Fruit fly (Drosophila melanogaster) whole organism, embryonic: ENCODE measurements around the gene Cpr67Fa2.

Source experiments
- ATbp ChIP-seq: fragments of 200-800 bp; sonication (Bioruptor generic); optimal IDR thresholded peaks from 2 replicates; lab custom pipeline; 2017; ENCODE audit warnings: missing biosample characterization, mild to moderate bottlenecking, missing genetic modification characterization, missing genetic modification reagents
- Atf6 ChIP-seq: fragments of 200-800 bp; sonication (Bioruptor generic); IDR thresholded peaks from 2 replicates; pipeline ENCODE4 v1.3.6; 2022; ENCODE audit warnings: missing biosample characterization, missing genetic modification characterization
- CG10462 ChIP-seq: fragments of 200-800 bp; sonication (Bioruptor generic); optimal IDR thresholded peaks from 2 replicates; lab custom pipeline; 2016; ENCODE audit warnings: missing biosample characterization, missing genetic modification characterization
- CG11093 ChIP-seq: fragments of 200-800 bp; sonication (Bioruptor generic); IDR thresholded peaks from 3 replicates; pipeline ENCODE4 v1.3.6; 2022; ENCODE audit warnings: missing biosample characterization, missing genetic modification characterization
- CG11695 ChIP-seq: fragments of 200-800 bp; sonication (Bioruptor generic); IDR thresholded peaks from 3 replicates; pipeline ENCODE4 v1.3.6; 2022; ENCODE audit warnings: missing biosample characterization, missing genetic modification characterization
- CG11723 ChIP-seq: fragments of 200-800 bp; sonication (Bioruptor generic); optimal IDR thresholded peaks from 2 replicates; lab custom pipeline; 2017; ENCODE audit warnings: missing biosample characterization, mild to moderate bottlenecking, missing genetic modification characterization
- CG12391 ChIP-seq: fragments of 200-800 bp; sonication (Bioruptor generic); optimal IDR thresholded peaks from 3 replicates; lab custom pipeline; 2018; ENCODE audit warnings: missing biosample characterization, mild to moderate bottlenecking, missing genetic modification characterization, moderate library complexity
- CG13775 ChIP-seq: fragments of 200-800 bp; sonication (Bioruptor generic); optimal IDR thresholded peaks from 3 replicates; lab custom pipeline; 2017; ENCODE audit warnings: missing biosample characterization, mild to moderate bottlenecking, missing genetic modification characterization
- CG15696 ChIP-seq: fragments of 200-800 bp; sonication (Bioruptor generic); optimal IDR thresholded peaks from 2 replicates; lab custom pipeline; 2019; ENCODE audit warnings: missing biosample characterization, mild to moderate bottlenecking, missing genetic modification characterization, moderate library complexity
- CG2199 ChIP-seq: fragments of 200-800 bp; sonication (Bioruptor generic); IDR thresholded peaks from 3 replicates; pipeline ENCODE4 v1.3.6; 2022; ENCODE audit warnings: missing biosample characterization, missing genetic modification characterization
- CG30431 ChIP-seq: fragments of 200-800 bp; sonication (Bioruptor generic); optimal IDR thresholded peaks from 2 replicates; lab custom pipeline; 2017; ENCODE audit warnings: missing biosample characterization, missing genetic modification characterization
- CG34376 ChIP-seq: fragments of 200-800 bp; sonication (Bioruptor generic); optimal IDR thresholded peaks from 2 replicates; lab custom pipeline; 2018; ENCODE audit warnings: missing biosample characterization, mild to moderate bottlenecking, missing genetic modification characterization
- CG43689 ChIP-seq: fragments of 200-800 bp; sonication (Bioruptor generic); IDR thresholded peaks from 2 replicates; pipeline ENCODE4 v1.3.6; 2022; ENCODE audit warnings: missing biosample characterization, missing genetic modification characterization
- CG4854 ChIP-seq: fragments of 200-800 bp; sonication (Bioruptor generic); optimal IDR thresholded peaks from 2 replicates; lab custom pipeline; 2016; ENCODE audit warnings: missing biosample characterization, missing genetic modification characterization, inconsistent platforms
- CG6654 ChIP-seq: fragments of 200-800 bp; sonication (Bioruptor generic); optimal IDR thresholded peaks from 2 replicates; lab custom pipeline; 2017; ENCODE audit warnings: missing biosample characterization, mild to moderate bottlenecking, missing genetic modification characterization
- CG6854 ChIP-seq: fragments of 200-800 bp; sonication (Bioruptor generic); optimal IDR thresholded peaks from 3 replicates; lab custom pipeline; 2017; ENCODE audit warnings: missing biosample characterization, mild to moderate bottlenecking, missing genetic modification characterization
- CG7357 ChIP-seq: fragments of 200-800 bp; sonication (Bioruptor generic); IDR thresholded peaks from 3 replicates; pipeline ENCODE4 v1.3.6; 2022; ENCODE audit warnings: missing biosample characterization, missing genetic modification characterization
- CG7839 ChIP-seq: fragments of 200-800 bp; sonication (Bioruptor generic); optimal IDR thresholded peaks from 3 replicates; lab custom pipeline; 2018; ENCODE audit warnings: missing biosample characterization, mild to moderate bottlenecking, missing genetic modification characterization, moderate library complexity
- CG8359 ChIP-seq: fragments of 200-800 bp; sonication (Bioruptor generic); optimal IDR thresholded peaks from 2 replicates; lab custom pipeline; 2017; ENCODE audit warnings: missing biosample characterization, mild to moderate bottlenecking, missing genetic modification characterization, borderline replicate concordance
- CG8924 ChIP-seq: fragments of 200-800 bp; optimal IDR thresholded peaks from 3 replicates; lab custom pipeline; 2019; ENCODE audit warnings: missing biosample characterization, mild to moderate bottlenecking, missing genetic modification characterization, moderate library complexity
- D19B ChIP-seq: fragments of 200-800 bp; sonication (Bioruptor generic); optimal IDR thresholded peaks from 2 replicates; lab custom pipeline; 2017; ENCODE audit warnings: missing biosample characterization, mild to moderate bottlenecking, missing genetic modification characterization
- Dip2 ChIP-seq: fragments of 200-800 bp; sonication (Bioruptor generic); IDR thresholded peaks from 2 replicates; pipeline ENCODE4 v1.3.6; 2022; ENCODE audit warnings: missing biosample characterization, missing genetic modification characterization
- E2f2 ChIP-seq: fragments of 200-800 bp; sonication (Bioruptor generic); IDR thresholded peaks from 2 replicates; pipeline ENCODE4 v1.3.6; 2022; ENCODE audit warnings: missing biosample characterization, missing genetic modification characterization
- Fer3 ChIP-seq: fragments of 200-800 bp; sonication (Bioruptor generic); optimal IDR thresholded peaks from 2 replicates; lab custom pipeline; 2018; ENCODE audit warnings: missing biosample characterization, mild to moderate bottlenecking, missing genetic modification characterization, moderate library complexity
- Gsc ChIP-seq: fragments of 200-800 bp; sonication (Bioruptor generic); IDR thresholded peaks from 2 replicates; pipeline ENCODE4 v1.3.6; 2022; ENCODE audit warnings: missing biosample characterization, missing genetic modification characterization
- Hr78 ChIP-seq, 2 experiments: fragments of 200-800 bp in 1 of 2; fragments of >200 bp in 1 of 2; sonication (Bioruptor generic) in 1 of 2; optimal IDR thresholded peaks; 2 replicates each; lab custom pipeline; 2017 to 2019; ENCODE audit warnings: missing biosample characterization in 2 of 2, missing genetic modification characterization in 2 of 2, mild to moderate bottlenecking in 1 of 2, moderate library complexity in 1 of 2
- MESR4 ChIP-seq: fragments of 200-800 bp; sonication (Bioruptor generic); optimal IDR thresholded peaks from 2 replicates; lab custom pipeline; 2018; ENCODE audit warnings: missing biosample characterization, mild to moderate bottlenecking, missing genetic modification characterization, moderate library complexity
- Nf-YA ChIP-seq: fragments of 200-800 bp; sonication (Bioruptor generic); IDR thresholded peaks from 2 replicates; pipeline ENCODE4 v1.3.6; 2022; ENCODE audit warnings: missing biosample characterization, missing genetic modification characterization
- Nf-YC ChIP-seq: fragments of 200-800 bp; optimal IDR thresholded peaks from 3 replicates; lab custom pipeline; 2019; ENCODE audit warnings: missing biosample characterization, mild to moderate bottlenecking, missing genetic modification characterization, moderate library complexity
- Ssrp ChIP-seq: fragments of 200-800 bp; sonication (Bioruptor generic); optimal IDR thresholded peaks from 2 replicates; lab custom pipeline; 2018; ENCODE audit warnings: missing biosample characterization, mild to moderate bottlenecking, missing genetic modification characterization, moderate library complexity
- Usf ChIP-seq: fragments of 200-800 bp; sonication (Bioruptor generic); optimal IDR thresholded peaks from 2 replicates; lab custom pipeline; 2017; ENCODE audit warnings: missing genotype, missing biosample characterization, missing genetic modification characterization
- Xrp1 ChIP-seq: fragments of 200-800 bp; sonication (Bioruptor generic); IDR thresholded peaks from 2 replicates; pipeline ENCODE4 v1.3.6; 2022; ENCODE audit warnings: missing biosample characterization, missing genetic modification characterization
- abd-A ChIP-seq: fragments of 200-800 bp; sonication (Bioruptor generic); optimal IDR thresholded peaks from 3 replicates; lab custom pipeline; 2019; ENCODE audit warnings: missing biosample characterization, mild to moderate bottlenecking, missing genetic modification characterization, moderate library complexity
- ato ChIP-seq: fragments of 200-800 bp; sonication (Bioruptor generic); IDR thresholded peaks from 2 replicates; pipeline ENCODE4 v1.3.6; 2022; ENCODE audit warnings: missing biosample characterization, missing genetic modification characterization; ENCODE audit not compliant: partially characterized antibody
- bigmax ChIP-seq: fragments of 200-800 bp; sonication (Bioruptor generic); optimal IDR thresholded peaks from 2 replicates; lab custom pipeline; 2018; ENCODE audit warnings: missing biosample characterization, mild to moderate bottlenecking, missing genetic modification characterization
- br ChIP-seq: fragments of >200 bp; optimal IDR thresholded peaks from 2 replicates; lab custom pipeline; 2017
- caup ChIP-seq: fragments of 200-800 bp; sonication (Bioruptor generic); optimal IDR thresholded peaks from 3 replicates; lab custom pipeline; 2017; ENCODE audit warnings: missing biosample characterization, mild to moderate bottlenecking, missing genetic modification characterization, moderate library complexity; ENCODE audit not compliant: severe bottlenecking
- cg ChIP-seq: fragments of 200-800 bp; sonication (Bioruptor generic); optimal IDR thresholded peaks from 3 replicates; lab custom pipeline; 2019; ENCODE audit warnings: missing biosample characterization, mild to moderate bottlenecking, missing genetic modification characterization, moderate library complexity
- croc ChIP-seq: fragments of 200-800 bp; sonication (Bioruptor generic); conservative IDR thresholded peaks from 3 replicates; pipeline ENCODE4 v1.3.6; 2022; ENCODE audit warnings: missing biosample characterization, missing genetic modification characterization
- eyg ChIP-seq: fragments of 200-800 bp; sonication (Bioruptor generic); optimal IDR thresholded peaks from 3 replicates; lab custom pipeline; 2016; ENCODE audit warnings: missing biosample characterization, missing genetic modification characterization
- hbn ChIP-seq: fragments of 200-800 bp; sonication (Bioruptor generic); IDR thresholded peaks from 2 replicates; pipeline ENCODE4 v1.3.6; 2022; ENCODE audit warnings: missing biosample characterization, missing genetic modification characterization; ENCODE audit not compliant: partially characterized antibody
- kay ChIP-seq: fragments of 200-800 bp; sonication (Bioruptor generic); optimal IDR thresholded peaks from 2 replicates; lab custom pipeline; 2016; ENCODE audit warnings: missing biosample characterization, missing genetic modification characterization
- mirr ChIP-seq: fragments of 200-800 bp; sonication (Bioruptor generic); optimal IDR thresholded peaks from 3 replicates; lab custom pipeline; 2018; ENCODE audit warnings: missing biosample characterization, mild to moderate bottlenecking, missing genetic modification characterization
- oc ChIP-seq: fragments of 200-800 bp; sonication (Bioruptor generic); optimal IDR thresholded peaks from 2 replicates; lab custom pipeline; 2018; ENCODE audit warnings: missing biosample characterization, mild to moderate bottlenecking, missing genetic modification characterization, moderate library complexity
- pfk ChIP-seq: fragments of 200-800 bp; sonication (Bioruptor generic); optimal IDR thresholded peaks from 2 replicates; lab custom pipeline; 2018; ENCODE audit warnings: missing biosample characterization, mild to moderate bottlenecking, missing genetic modification characterization, moderate library complexity
- phol ChIP-seq: fragments of 200-800 bp; sonication (Bioruptor generic); optimal IDR thresholded peaks from 3 replicates; lab custom pipeline; 2018; ENCODE audit warnings: missing biosample characterization, mild to moderate bottlenecking, missing genetic modification characterization, moderate library complexity
- row ChIP-seq: fragments of 200-800 bp; sonication (Bioruptor generic); IDR thresholded peaks from 3 replicates; pipeline ENCODE4 v1.3.6; 2022; ENCODE audit warnings: missing biosample characterization, missing genetic modification characterization
- sr ChIP-seq: fragments of 200-800 bp; sonication (Bioruptor generic); IDR thresholded peaks from 3 replicates; pipeline ENCODE4 v1.3.6; 2022; ENCODE audit warnings: missing biosample characterization, missing genetic modification characterization
- trh ChIP-seq: fragments of 200-800 bp; sonication (Bioruptor generic); optimal IDR thresholded peaks from 2 replicates; lab custom pipeline; 2016; ENCODE audit warnings: missing biosample characterization, missing genetic modification characterization
- unc-4 ChIP-seq: fragments of 200-800 bp; sonication (Bioruptor generic); IDR thresholded peaks from 2 replicates; pipeline ENCODE4 v1.3.6; 2022; ENCODE audit warnings: missing biosample characterization, missing genetic modification characterization; ENCODE audit not compliant: partially characterized antibody

Gene Cpr67Fa2

DNA sequence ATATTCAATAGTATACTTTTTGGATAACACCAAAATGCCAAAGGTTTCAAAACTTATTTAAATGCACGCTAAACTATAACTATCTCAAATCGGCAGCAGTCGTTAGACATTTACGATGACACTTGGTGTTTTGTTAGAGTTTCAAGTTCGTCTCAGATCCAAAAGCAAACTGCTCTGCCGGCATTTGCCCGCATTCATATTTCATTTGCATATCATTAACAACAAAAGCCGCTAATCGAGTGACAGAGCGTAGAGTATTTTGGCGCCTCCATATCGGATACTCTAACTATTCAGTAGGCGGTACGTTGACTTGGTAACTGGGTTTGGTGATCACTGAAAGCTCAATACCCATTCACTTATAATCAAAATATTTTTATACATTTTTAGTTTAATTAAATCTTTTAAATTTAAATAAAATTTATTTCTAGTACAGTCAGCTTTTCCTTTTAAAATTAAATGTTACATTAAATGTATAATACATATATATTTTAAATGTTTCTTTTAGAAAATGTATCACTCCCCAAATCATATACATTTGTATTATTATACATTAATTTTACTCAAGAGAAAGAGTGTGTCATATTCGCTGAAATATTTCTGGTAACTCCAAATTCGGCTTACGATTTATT, 1.8 kb downstream of the Cpr67Fa2 start (continued):
- TF ChIP-seq CG4854 (GFP tag; lab: Kevin White, UChicago) = no peak
- no peak for TF ChIP-seq CG30431 (GFP tag; lab: Kevin White, UChicago)
- peak; percentile 52 for TF ChIP-seq Ssrp (tag; lab: Kevin White, UChicago)
- TF ChIP-seq trh (GFP tag; lab: Kevin White, UChicago) = no peak
- TF ChIP-seq D19B (GFP tag; lab: Kevin White, UChicago) = no peak
- no peak for TF ChIP-seq CG11093 (GFP tag; lab: Robert Waterston, UW)
- no peak for TF ChIP-seq unc-4
- no peak for TF ChIP-seq croc (GFP tag; lab: Robert Waterston, UW)
- TF ChIP-seq CG15696 = peak; percentile 16
- peak; percentile 2 for TF ChIP-seq caup (GFP tag; lab: Kevin White, UChicago)
- TF ChIP-seq CG8924 = peak; percentile 81
- TF ChIP-seq oc = peak; percentile 59
- peak; percentile 76 for TF ChIP-seq CG7839 (tag; lab: Kevin White, UChicago)
- peak; percentile 63 for TF ChIP-seq row (GFP tag; lab: Robert Waterston, UW)
- no peak for TF ChIP-seq Atf6 (GFP tag; lab: Robert Waterston, UW)
- no peak for TF ChIP-seq mirr (GFP tag; lab: Kevin White, UChicago)
- TF ChIP-seq Xrp1 (GFP tag; lab: Robert Waterston, UW) = peak; percentile 44; the same call in 1 of the 2 replicates
- TF ChIP-seq ato (GFP tag; lab: Robert Waterston, UW) = no peak
- TF ChIP-seq kay (GFP tag; lab: Kevin White, UChicago) = no peak
- TF ChIP-seq ATbp (GFP tag; lab: Kevin White, UChicago) = peak; percentile 44
- TF ChIP-seq CG10462 = no peak
- TF ChIP-seq bigmax = no peak
- peak; percentile 46 for TF ChIP-seq cg (GFP tag; lab: Kevin White, UChicago)
- no peak for TF ChIP-seq hbn (GFP tag; lab: Robert Waterston, UW)
- TF ChIP-seq CG6654 (GFP tag; lab: Kevin White, UChicago) = no peak
- TF ChIP-seq MESR4 (GFP tag; lab: Kevin White, UChicago) = no peak
- TF ChIP-seq Nf-YA (GFP tag; lab: Robert Waterston, UW) = no peak
- TF ChIP-seq Usf = no peak
- TF ChIP-seq Hr78 (GFP tag; optimal IDR thresholded peaks at IDR 0.05; lab: Kevin White, UChicago) = peak in 1 of 2 experiments; percentile 7
- no peak for TF ChIP-seq CG43689
- TF ChIP-seq eyg (GFP tag; lab: Kevin White, UChicago) = no peak
- peak; percentile 41 for TF ChIP-seq Fer3 (tag; lab: Kevin White, UChicago)
- TF ChIP-seq CG6854 = no peak
- no peak for TF ChIP-seq E2f2 (GFP tag; lab: Robert Waterston, UW)
- peak; percentile 62 for TF ChIP-seq Nf-YC (tag; lab: Kevin White, UChicago)
- 0 out of 3 replicates have a peak, but pooled peaks have one; percentile 36 for TF ChIP-seq CG2199 (GFP tag; lab: Robert Waterston, UW)
- TF ChIP-seq CG34376 (GFP tag; lab: Kevin White, UChicago) = no peak
- TF ChIP-seq abd-A = peak; percentile 90
- TF ChIP-seq CG13775 (GFP tag; lab: Kevin White, UChicago) = no peak
- no peak for TF ChIP-seq Dip2 (GFP tag; lab: Robert Waterston, UW)
- peak; percentile 5 for TF ChIP-seq CG11723 (GFP tag; lab: Kevin White, UChicago)
- TF ChIP-seq CG12391 (tag; lab: Kevin White, UChicago) = peak; percentile 69
- TF ChIP-seq CG11695 = peak; percentile 43; the same call in 1 of the 3 replicates
- TF ChIP-seq CG7357 (GFP tag; lab: Robert Waterston, UW) = no peak
- TF ChIP-seq br (lab: Kevin White, UChicago) = no peak
- peak; percentile 44 for TF ChIP-seq phol (tag; lab: Kevin White, UChicago)
- no peak for TF ChIP-seq sr
- TF ChIP-seq Gsc (GFP tag; lab: Robert Waterston, UW) = no peak
- no peak for TF ChIP-seq CG8359 (GFP tag; lab: Kevin White, UChicago)
- no peak for TF ChIP-seq pfk (GFP tag; lab: Kevin White, UChicago)
